Fruit fly (Drosophila melanogaster): ENCODE measurements around the gene Paip2.

Paip2 gene

dm6 chr3R:12980628-12981219, at the start of gene Paip2 (continued):
- TF ChIP-seq CG34224 (GFP tag; IDR thresholded peaks at IDR 0.05; ENCODE audit: partially characterized antibody) = peak; percentile 98
- no peak for TF ChIP-seq CG7372 (GFP tag; IDR thresholded peaks at IDR 0.05)
- no peak for TF ChIP-seq Lpt (GFP tag; optimal IDR thresholded peaks at IDR 0.05)
- TF ChIP-seq crol (GFP tag; IDR thresholded peaks at IDR 0.05) = no peak
- TF ChIP-seq Asciz (GFP tag; optimal IDR thresholded peaks at IDR 0.05) = no peak
- no peak for TF ChIP-seq Rx (GFP tag; IDR thresholded peaks at IDR 0.05)
- no peak for TF ChIP-seq eyg (GFP tag; optimal IDR thresholded peaks at IDR 0.05)
- TF ChIP-seq CG1647 (GFP tag; optimal IDR thresholded peaks at IDR 0.05) = no peak
- no peak for TF ChIP-seq CG17568 (GFP tag; optimal IDR thresholded peaks at IDR 0.05)
- no peak for TF ChIP-seq hth (optimal IDR thresholded peaks at IDR 0.05)
- no peak for TF ChIP-seq CG10654 (GFP tag; optimal IDR thresholded peaks at IDR 0.05)
- TF ChIP-seq Drgx (GFP tag; IDR thresholded peaks at IDR 0.05) = no peak
- TF ChIP-seq pho (GFP tag; optimal IDR thresholded peaks at IDR 0.05) = peak; percentile 8
- no peak for TF ChIP-seq CG30431 (GFP tag; optimal IDR thresholded peaks at IDR 0.05)
- peak; percentile 46; the same call in 1 of the 2 replicates for TF ChIP-seq chm (GFP tag; IDR thresholded peaks at IDR 0.05)
- TF ChIP-seq PHDP (tag; optimal IDR thresholded peaks at IDR 0.05) = no peak
- TF ChIP-seq CG8388 (GFP tag; optimal IDR thresholded peaks at IDR 0.05) = no peak
- TF ChIP-seq CG33213 (GFP tag; optimal IDR thresholded peaks at IDR 0.05) = peak; percentile 6
- TF ChIP-seq zen (tag; optimal IDR thresholded peaks at IDR 0.05) = peak; percentile 55
- no peak for TF ChIP-seq CG2202 (tag; optimal IDR thresholded peaks at IDR 0.05)
- no peak for TF ChIP-seq sr (GFP tag; IDR thresholded peaks at IDR 0.05)
- no peak for TF ChIP-seq ap (GFP tag; IDR thresholded peaks at IDR 0.05)
- no peak for TF ChIP-seq Blimp-1 (GFP tag; optimal IDR thresholded peaks at IDR 0.05)
- no peak for TF ChIP-seq CG1832 (GFP tag; optimal IDR thresholded peaks at IDR 0.05)
- no peak for TF ChIP-seq gro (GFP tag; optimal IDR thresholded peaks at IDR 0.05)
- TF ChIP-seq wek (GFP tag; optimal IDR thresholded peaks at IDR 0.05) = no peak
- TF ChIP-seq Atf6 (GFP tag; IDR thresholded peaks at IDR 0.05) = no peak
- no peak for TF ChIP-seq CG34422 (GFP tag; IDR thresholded peaks at IDR 0.05)
- TF ChIP-seq CG14965 (GFP tag; optimal IDR thresholded peaks at IDR 0.05; ENCODE audit: borderline replicate concordance) = no peak
- peak; percentile 5 for TF ChIP-seq CG12299 (tag; optimal IDR thresholded peaks at IDR 0.05)
- no peak for TF ChIP-seq CG10431 (GFP tag; optimal IDR thresholded peaks at IDR 0.05)
- TF ChIP-seq nom (GFP tag; optimal IDR thresholded peaks at IDR 0.05) = no peak
- no peak for TF ChIP-seq gsb (GFP tag; IDR thresholded peaks at IDR 0.05)
- TF ChIP-seq Dp (GFP tag; optimal IDR thresholded peaks at IDR 0.05) = peak; percentile 91
- peak; percentile 60 for TF ChIP-seq CG2712 (tag; optimal IDR thresholded peaks at IDR 0.05)
- TF ChIP-seq NK7.1 (GFP tag; optimal IDR thresholded peaks at IDR 0.05) = no peak
- no peak for TF ChIP-seq CG43689 (GFP tag; IDR thresholded peaks at IDR 0.05)
- TF ChIP-seq mam (GFP tag; optimal IDR thresholded peaks at IDR 0.05) = no peak
- no peak for TF ChIP-seq CG7745 (tag; optimal IDR thresholded peaks at IDR 0.05)
- no peak for TF ChIP-seq pros (GFP tag; optimal IDR thresholded peaks at IDR 0.05)
- peak; percentile 6 for TF ChIP-seq CG2120 (GFP tag; optimal IDR thresholded peaks at IDR 0.05)
- no peak for TF ChIP-seq tio (GFP tag; optimal IDR thresholded peaks at IDR 0.05)
- TF ChIP-seq CG8478 (optimal IDR thresholded peaks at IDR 0.05) = peak; percentile 66
- TF ChIP-seq CG11504 (tag; optimal IDR thresholded peaks at IDR 0.05) = peak; percentile 49
- TF ChIP-seq CG9876 (GFP tag; optimal IDR thresholded peaks at IDR 0.05) = no peak
- TF ChIP-seq zfh1 (GFP tag; IDR thresholded peaks at IDR 0.05) = no peak
- no peak for TF ChIP-seq her (GFP tag; optimal IDR thresholded peaks at IDR 0.05)
- no peak for TF ChIP-seq Optix (GFP tag; IDR thresholded peaks at IDR 0.05)
- no peak for TF ChIP-seq Kr (GFP tag; optimal IDR thresholded peaks at IDR 0.05)
- no peak for TF ChIP-seq Spps (tag; optimal IDR thresholded peaks at IDR 0.05)
- TF ChIP-seq ase (GFP tag; IDR thresholded peaks at IDR 0.05) = no peak
- no peak for TF ChIP-seq bcd (GFP tag; optimal IDR thresholded peaks at IDR 0.05)
